Fruit fly (Drosophila melanogaster): ENCODE measurements around the gene CG31371.

Gene CG31371

dm6 chr3R:30461608-30462243 lies 41.6 kb downstream of the CG31371 start (continued):
- TF ChIP-seq nau (GFP tag; optimal IDR thresholded peaks at IDR 0.05): no peak
- no peak for TF ChIP-seq CG16815 (GFP tag; optimal IDR thresholded peaks at IDR 0.05)
- TF ChIP-seq vvl (GFP tag; IDR thresholded peaks at IDR 0.05): peak; percentile 27; the same call in 1 of the 2 replicates
- peak; percentile 24; the same call in 1 of the 3 replicates for TF ChIP-seq tgo (GFP tag; IDR thresholded peaks at IDR 0.05)
- no peak for TF ChIP-seq Myb (GFP tag; optimal IDR thresholded peaks at IDR 0.05)
- TF ChIP-seq Xbp1 (GFP tag; optimal IDR thresholded peaks at IDR 0.05): peak; percentile 19
- TF ChIP-seq pita (GFP tag; optimal IDR thresholded peaks at IDR 0.05): no peak

dm6 chr3R:30460187-30460586 lies 43.1 kb downstream of the CG31371 start:
- peak; percentile 58 for TF ChIP-seq CG12769 (tag; optimal IDR thresholded peaks at IDR 0.05)
- TF ChIP-seq CG32532 (GFP tag; IDR thresholded peaks at IDR 0.05): no peak
- TF ChIP-seq phol (tag; optimal IDR thresholded peaks at IDR 0.05): no peak
- TF ChIP-seq CG11456 (GFP tag; IDR thresholded peaks at IDR 0.05): no peak
- TF ChIP-seq da (GFP tag; optimal IDR thresholded peaks at IDR 0.05): no peak
- no peak for TF ChIP-seq shn (GFP tag; optimal IDR thresholded peaks at IDR 0.05)
- TF ChIP-seq Rx (GFP tag; IDR thresholded peaks at IDR 0.05): no peak
- no peak for TF ChIP-seq CG6689 (GFP tag; IDR thresholded peaks at IDR 0.05)
- no peak for TF ChIP-seq tgo (GFP tag; IDR thresholded peaks at IDR 0.05)
- no peak for TF ChIP-seq tap (tag; optimal IDR thresholded peaks at IDR 0.05)
- no peak for TF ChIP-seq CG8924 (tag; optimal IDR thresholded peaks at IDR 0.05)
- TF ChIP-seq Hmx (GFP tag; optimal IDR thresholded peaks at IDR 0.05): no peak
- no peak for TF ChIP-seq Six4 (GFP tag; optimal IDR thresholded peaks at IDR 0.05)
- no peak for TF ChIP-seq CG11093 (GFP tag; IDR thresholded peaks at IDR 0.05)
- no peak for TF ChIP-seq toy (GFP tag; IDR thresholded peaks at IDR 0.05)
- TF ChIP-seq bigmax (GFP tag; optimal IDR thresholded peaks at IDR 0.05): no peak
- TF ChIP-seq fd96Cb (tag; optimal IDR thresholded peaks at IDR 0.05): no peak
- TF ChIP-seq danr (GFP tag; IDR thresholded peaks at IDR 0.05): no peak
- no peak for TF ChIP-seq HmgZ (tag; optimal IDR thresholded peaks at IDR 0.05)
- peak; percentile 24 for TF ChIP-seq D19B (GFP tag; optimal IDR thresholded peaks at IDR 0.05)
- peak; percentile 48 for TF ChIP-seq Jarid2 (GFP tag; optimal IDR thresholded peaks at IDR 0.05)
- TF ChIP-seq amos (GFP tag; IDR thresholded peaks at IDR 0.05; ENCODE audit: partially characterized antibody): no peak
- no peak for TF ChIP-seq disco-r (GFP tag; optimal IDR thresholded peaks at IDR 0.05)
- TF ChIP-seq Hand (GFP tag; optimal IDR thresholded peaks at IDR 0.05): no peak
- no peak for TF ChIP-seq pzg (GFP tag; optimal IDR thresholded peaks at IDR 0.05)
- no peak for TF ChIP-seq Atf6 (GFP tag; IDR thresholded peaks at IDR 0.05)
- TF ChIP-seq CG9215 (GFP tag; IDR thresholded peaks at IDR 0.05): no peak
- no peak for TF ChIP-seq Vsx1 (GFP tag; optimal IDR thresholded peaks at IDR 0.05)
- TF ChIP-seq CG5180 (GFP tag; optimal IDR thresholded peaks at IDR 0.05): peak; percentile 99
- TF ChIP-seq inv (GFP tag; IDR thresholded peaks at IDR 0.05; ENCODE audit: partially characterized antibody): no peak
- TF ChIP-seq CG18599 (GFP tag; optimal IDR thresholded peaks at IDR 0.05): no peak
- no peak for TF ChIP-seq cas (GFP tag; IDR thresholded peaks at IDR 0.05)
- no peak for TF ChIP-seq E2f2 (GFP tag; IDR thresholded peaks at IDR 0.05)
- no peak for TF ChIP-seq her (GFP tag; optimal IDR thresholded peaks at IDR 0.05)
- TF ChIP-seq CG9876 (GFP tag; optimal IDR thresholded peaks at IDR 0.05): no peak
- no peak for TF ChIP-seq Xrp1 (GFP tag; IDR thresholded peaks at IDR 0.05)
- no peak for TF ChIP-seq NK7.1 (GFP tag; optimal IDR thresholded peaks at IDR 0.05)
- no peak for TF ChIP-seq CG31224 (GFP tag; IDR thresholded peaks at IDR 0.05)
- no peak for TF ChIP-seq lov (optimal IDR thresholded peaks at IDR 0.05)
- TF ChIP-seq lov (GFP tag; IDR thresholded peaks at IDR 0.05): no peak
- no peak for TF ChIP-seq Sin3A (optimal IDR thresholded peaks at IDR 0.05)
- TF ChIP-seq CG1233 (GFP tag; optimal IDR thresholded peaks at IDR 0.05): no peak
- no peak for TF ChIP-seq seq (GFP tag; IDR thresholded peaks at IDR 0.05)
- TF ChIP-seq CG13624 (GFP tag; optimal IDR thresholded peaks at IDR 0.05): no peak
- no peak for TF ChIP-seq CG3847 (GFP tag; IDR thresholded peaks at IDR 0.05)

All from whole organism, embryonic.